Worm (Caenorhabditis elegans): ENCODE results near the gene math-33.

DNA sequence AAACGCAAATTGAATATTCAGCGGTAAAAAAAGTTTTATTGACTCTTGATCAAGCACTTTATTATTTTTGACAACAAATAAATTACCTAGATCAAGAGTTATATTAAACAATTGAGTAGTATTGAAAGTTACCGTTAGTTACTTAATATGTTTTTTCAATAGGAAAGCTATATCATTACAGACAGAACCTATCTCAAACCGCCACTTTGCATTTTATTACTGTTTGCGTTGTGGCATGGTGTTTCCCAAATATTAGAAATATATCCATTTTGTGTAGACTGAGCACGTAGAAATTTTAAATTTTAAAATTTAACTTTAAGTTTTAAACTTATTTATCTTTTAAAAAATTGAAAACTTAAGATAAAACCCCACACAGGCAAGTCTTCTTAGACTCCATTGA is 9.3 kb upstream of the math-33 start:
- TF ChIP-seq nhr-76 (tag; optimal IDR thresholded peaks at IDR 0.05) (no peak), unc-62 (GFP tag; optimal IDR thresholded peaks at IDR 0.05) (no peak), nhr-67 (tag; optimal IDR thresholded peaks at IDR 0.05) (no peak), fkh-10 (GFP tag; optimal IDR thresholded peaks at IDR 0.05) (no peak), nhr-12 (tag; optimal IDR thresholded peaks at IDR 0.05) (no peak)

Data from whole organism, L3 larva.